Fruit fly (Drosophila melanogaster): ENCODE results near the gene Cpr92A.

- TF ChIP-seq pan (optimal IDR thresholded peaks at IDR 0.05) (no peak), Abd-B (GFP tag; optimal IDR thresholded peaks at IDR 0.05) (no peak), br (GFP tag; optimal IDR thresholded peaks at IDR 0.05) (no peak), h (GFP tag; optimal IDR thresholded peaks at IDR 0.05) (no peak), dmrt93B (GFP tag; optimal IDR thresholded peaks at IDR 0.05) (no peak), Myc (optimal IDR thresholded peaks at IDR 0.05) (no peak), lola (GFP tag; optimal IDR thresholded peaks at IDR 0.05) (no peak)
These were observed 21.2 kb upstream of the Cpr92A start for dm6 chr3R:19619908-19620307.
